Worm (Caenorhabditis elegans) whole organism, L4/young adult: ENCODE data around the gene F35E12.9.

Experiments used
- W03F9.2 ChIP-seq: fragments of 150-350 bp; optimal IDR thresholded peaks from 2 replicates; lab custom pipeline; 2014; ENCODE audit warnings: missing biosample characterization, missing genetic modification characterization
- dao-5 ChIP-seq: sonication (generic microtip); optimal IDR thresholded peaks from 2 replicates; lab custom pipeline; 2016; ENCODE audit warnings: missing genotype, missing genetic modification characterization, moderate library complexity, missing compliant biosample characterization
- him-1 ChIP-seq: sonication (generic microtip); optimal IDR thresholded peaks from 2 replicates; lab custom pipeline; 2016; ENCODE audit warnings: missing genotype, missing genetic modification reagents, missing genetic modification characterization, missing compliant biosample characterization

- TF ChIP-seq W03F9.2 (tag; lab: Kevin White, UChicago) (no peak), him-1 (tag; lab: Kevin White, UChicago) (no peak), dao-5 (tag; lab: Kevin White, UChicago) (no peak)
Measured at ce11 chrV:13751811-13752210, 6.9 kb upstream of the F35E12.9 start, which contains the start of gene cld-9.
